Worm (Caenorhabditis elegans): ENCODE data around the gene tag-243.

The tag-243 gene

ce11 chrIII:4697819-4698218 is 9.6 kb upstream of the tag-243 start, which contains the start of gene dnj-18:
Gene dnj-18 (plus strand): TSS chrIII:4698119.
- no peak for TF ChIP-seq lsy-12 (tag; optimal IDR thresholded peaks at IDR 0.05)

ce11 chrIII:4696903-4697302 is 8.6 kb upstream of the tag-243 start:
- TF ChIP-seq skn-1 (tag; optimal IDR thresholded peaks at IDR 0.05) (no peak), nhr-76 (tag; optimal IDR thresholded peaks at IDR 0.05) (no peak), pqm-1 (tag; optimal IDR thresholded peaks at IDR 0.05) (no peak), fkh-2 (tag; optimal IDR thresholded peaks at IDR 0.05) (no peak), nhr-11 (tag; optimal IDR thresholded peaks at IDR 0.05) (no peak), ceh-82 (tag; optimal IDR thresholded peaks at IDR 0.05) (no peak), sea-2 (GFP tag; optimal IDR thresholded peaks at IDR 0.05) (no peak), nhr-237 (tag; optimal IDR thresholded peaks at IDR 0.05) (no peak), tbx-2 (tag; optimal IDR thresholded peaks at IDR 0.05) (no peak), snpc-4 (tag; optimal IDR thresholded peaks at IDR 0.05) (no peak), egl-5 (tag; optimal IDR thresholded peaks at IDR 0.05) (no peak), nhr-77 (tag; optimal IDR thresholded peaks at IDR 0.05) (no peak)

ce11 chrIII:4695057-4695456 is 6.8 kb upstream of the tag-243 start, which contains the start of gene T04A8.7:
Gene T04A8.7 (plus strand): TSS chrIII:4695357.
- TF ChIP-seq skn-1 (tag; optimal IDR thresholded peaks at IDR 0.05) (no peak), sea-2 (GFP tag; optimal IDR thresholded peaks at IDR 0.05) (no peak), ceh-82 (tag; optimal IDR thresholded peaks at IDR 0.05) (no peak), daf-12 (tag; optimal IDR thresholded peaks at IDR 0.05) (no peak), ceh-9 (tag; optimal IDR thresholded peaks at IDR 0.05) (no peak)

DNA sequence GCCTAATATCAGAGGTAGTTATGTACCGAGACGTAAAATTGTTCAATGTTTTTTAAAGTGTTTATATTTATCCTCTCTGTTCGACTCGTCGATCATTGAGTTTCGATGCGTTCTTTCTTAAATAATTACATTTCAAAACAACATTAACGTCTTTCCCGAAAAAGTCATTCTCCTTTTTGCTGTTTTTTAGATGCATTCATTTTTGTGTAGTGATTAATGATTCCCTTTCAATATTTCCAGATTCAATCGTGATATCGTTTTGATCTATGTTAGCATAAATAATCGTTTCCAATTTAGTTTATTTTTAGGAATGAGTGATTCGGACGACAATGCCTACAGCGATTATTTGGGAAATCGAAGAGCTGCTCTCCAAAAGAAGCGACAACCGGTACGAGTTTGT is 5.4 kb upstream of the tag-243 start, which contains the start of gene T04A8.8:
Gene T04A8.8 (plus strand): TSS at position 301 of the 400 bp plus-strand sequence.
- no peak for TF ChIP-seq daf-12 (tag; optimal IDR thresholded peaks at IDR 0.05)
- no peak for TF ChIP-seq nhr-43 (tag; optimal IDR thresholded peaks at IDR 0.05; ENCODE audit: poor library complexity, severe bottlenecking)
- TF ChIP-seq sea-2 (GFP tag; optimal IDR thresholded peaks at IDR 0.05), result no peak
- TF ChIP-seq nhr-28 (tag; optimal IDR thresholded peaks at IDR 0.05), result no peak
- TF ChIP-seq jun-1 (tag; optimal IDR thresholded peaks at IDR 0.05), result no peak
- TF ChIP-seq ztf-11 (tag; optimal IDR thresholded peaks at IDR 0.05), result no peak
- TF ChIP-seq elt-1 (tag; optimal IDR thresholded peaks at IDR 0.05), result no peak
- no peak for TF ChIP-seq nfya-1 (tag; optimal IDR thresholded peaks at IDR 0.05; ENCODE audit: insufficient read depth)
- TF ChIP-seq ceh-16 (tag; optimal IDR thresholded peaks at IDR 0.05), result no peak
- no peak for TF ChIP-seq eor-1 (tag; optimal IDR thresholded peaks at IDR 0.05)
- no peak for TF ChIP-seq mdl-1 (tag; optimal IDR thresholded peaks at IDR 0.05)

- TF ChIP-seq zag-1 (tag; optimal IDR thresholded peaks at IDR 0.05) (no peak), nhr-43 (tag; optimal IDR thresholded peaks at IDR 0.05; ENCODE audit: poor library complexity, severe bottlenecking) (peak; percentile 6), snpc-4 (tag; optimal IDR thresholded peaks at IDR 0.05) (peak; percentile 80), fkh-10 (GFP tag; optimal IDR thresholded peaks at IDR 0.05) (no peak), hmg-11 (tag; optimal IDR thresholded peaks at IDR 0.05) (peak; percentile 74), lin-39 (tag; optimal IDR thresholded peaks at IDR 0.05) (peak; percentile 55), elt-2 (tag; optimal IDR thresholded peaks at IDR 0.05) (peak; percentile 67), skn-1 (tag; optimal IDR thresholded peaks at IDR 0.05) (no peak), nfya-1 (tag; optimal IDR thresholded peaks at IDR 0.05; ENCODE audit: insufficient read depth) (peak; percentile 65), jun-1 (tag; optimal IDR thresholded peaks at IDR 0.05) (peak; percentile 64), aly-2 (tag; optimal IDR thresholded peaks at IDR 0.05) (no peak), sea-2 (GFP tag; optimal IDR thresholded peaks at IDR 0.05) (no peak), ceh-28 (tag; optimal IDR thresholded peaks at IDR 0.05) (peak; percentile 8), lin-15B (tag; optimal IDR thresholded peaks at IDR 0.05) (peak; percentile 70), elt-3 (tag; optimal IDR thresholded peaks at IDR 0.05) (no peak), nhr-77 (tag; optimal IDR thresholded peaks at IDR 0.05) (no peak), nhr-25 (tag; optimal IDR thresholded peaks at IDR 0.05) (peak; percentile 54), nhr-23 (tag; optimal IDR thresholded peaks at IDR 0.05) (peak; percentile 80), pqm-1 (tag; optimal IDR thresholded peaks at IDR 0.05) (peak; percentile 12), R02D3.7 (tag; optimal IDR thresholded peaks at IDR 0.05) (peak; percentile 8), ztf-4 (tag; optimal IDR thresholded peaks at IDR 0.05) (no peak), ceh-16 (tag; optimal IDR thresholded peaks at IDR 0.05) (no peak), ama-1 (optimal IDR thresholded peaks at IDR 0.05) (peak; percentile 1), eor-1 (tag; optimal IDR thresholded peaks at IDR 0.05) (no peak), nhr-237 (tag; optimal IDR thresholded peaks at IDR 0.05) (no peak), nhr-11 (tag; optimal IDR thresholded peaks at IDR 0.05) (no peak), pha-4 (tag; optimal IDR thresholded peaks at IDR 0.05) (peak; percentile 86)
Measured at ce11 chrIII:4693281-4693680, 5.0 kb upstream of the tag-243 start, which contains the start of gene nifk-1. Gene nifk-1 (minus strand): TSS chrIII:4693307.

Data from whole organism, L3 larva.